Worm (Caenorhabditis elegans) whole organism, L3 larva: Measurements from ENCODE around the gene pes-8.

Experiments
- lin-15B ChIP-seq: fragments of 150-350 bp; optimal IDR thresholded peaks from 2 replicates; lab custom pipeline; 2014; ENCODE audit warnings: missing biosample characterization, missing genetic modification characterization
- lin-39 ChIP-seq: fragments of 150-350 bp; optimal IDR thresholded peaks from 2 replicates; lab custom pipeline; 2018; ENCODE audit warnings: missing biosample characterization, missing genetic modification reagents, missing genetic modification characterization
- nfya-1 ChIP-seq: sonication (generic microtip); optimal IDR thresholded peaks from 2 replicates; lab custom pipeline; 2017; ENCODE audit warnings: missing genetic modification characterization, mild to moderate bottlenecking, missing compliant biosample characterization, antibody characterized with exemption, moderate library complexity; ENCODE audit not compliant: insufficient read depth
- nhr-23 ChIP-seq: fragments of 150-350 bp; optimal IDR thresholded peaks from 2 replicates; lab custom pipeline; 2014; ENCODE audit warnings: missing biosample characterization, missing genetic modification reagents, missing genetic modification characterization
- sea-2 ChIP-seq: fragments of 150-350 bp; sonication (generic microtip); optimal IDR thresholded peaks from 4 replicates; lab custom pipeline; 2014; ENCODE audit warnings: missing biosample characterization, missing genetic modification reagents, missing genetic modification characterization
- tbx-2 ChIP-seq: sonication (generic microtip); optimal IDR thresholded peaks from 2 replicates; lab custom pipeline; 2016; ENCODE audit warnings: mild to moderate bottlenecking, missing genetic modification characterization, missing compliant biosample characterization
- zag-1 ChIP-seq: fragments of 150-350 bp; optimal IDR thresholded peaks from 2 replicates; lab custom pipeline; 2014; ENCODE audit warnings: missing biosample characterization, missing genetic modification characterization
- ztf-4 ChIP-seq: fragments of 150-350 bp; optimal IDR thresholded peaks from 2 replicates; lab custom pipeline; 2014; ENCODE audit warnings: missing biosample characterization, missing genetic modification characterization

- no peak for TF ChIP-seq sea-2
- no peak for TF ChIP-seq zag-1 (tag; lab: Kevin White, UChicago)
- no peak for TF ChIP-seq lin-39 (tag; lab: Kevin White, UChicago)
- TF ChIP-seq nfya-1 (tag; lab: Kevin White, UChicago) = no peak
- no peak for TF ChIP-seq lin-15B (tag; lab: Kevin White, UChicago)
- TF ChIP-seq ztf-4 (tag; lab: Kevin White, UChicago) = no peak
- TF ChIP-seq nhr-23 (tag; lab: Kevin White, UChicago) = no peak
- no peak for TF ChIP-seq tbx-2
These were observed 41.5 kb upstream of the pes-8 start for ce11 chrX:9210086-9210485.
